Worm (Caenorhabditis elegans) whole organism, L2 larva: ENCODE measurements around the gene K07F5.6.
A peak's percentile ranks its signal among the peaks of the same experiment; 100 is the strongest.

Source experiments
- C34F6.9 ChIP-seq: fragments of 150-350 bp; optimal IDR thresholded peaks from 2 replicates; lab custom pipeline; 2014; ENCODE audit warnings: missing biosample characterization, missing genetic modification characterization
- F13H6.1 ChIP-seq: sonication (generic microtip); optimal IDR thresholded peaks from 2 replicates; lab custom pipeline; 2016; ENCODE audit warnings: missing genetic modification characterization, missing compliant biosample characterization
- Y55F3AM.14 ChIP-seq: fragments of 200-800 bp; sonication (Bioruptor generic); optimal IDR thresholded peaks from 2 replicates; lab custom pipeline; 2018; ENCODE audit warnings: mild to moderate bottlenecking, missing genetic modification characterization, missing compliant biosample characterization
- ZK546.5 ChIP-seq: sonication (generic microtip); optimal IDR thresholded peaks from 2 replicates; lab custom pipeline; 2017; ENCODE audit warnings: missing biosample characterization, missing genetic modification characterization
- alr-1 ChIP-seq: fragments of 150-350 bp; optimal IDR thresholded peaks from 2 replicates; lab custom pipeline; 2014; ENCODE audit warnings: missing biosample characterization, missing genetic modification characterization
- aly-2 ChIP-seq: fragments of 150-350 bp; optimal IDR thresholded peaks from 2 replicates; lab custom pipeline; 2014; ENCODE audit warnings: missing biosample characterization, missing genetic modification characterization
- ama-1 ChIP-seq: fragments of 150-350 bp; optimal IDR thresholded peaks from 2 replicates; lab custom pipeline; 2018; ENCODE audit warnings: inconsistent platforms
- blmp-1 ChIP-seq: sonication (generic microtip); optimal IDR thresholded peaks from 2 replicates; lab custom pipeline; 2017; ENCODE audit warnings: missing genetic modification characterization, mild to moderate bottlenecking, missing compliant biosample characterization, antibody characterized with exemption, moderate library complexity; ENCODE audit not compliant: insufficient read depth
- ceh-16 ChIP-seq: fragments of 150-350 bp; optimal IDR thresholded peaks from 2 replicates; lab custom pipeline; 2014; ENCODE audit warnings: missing biosample characterization, missing genetic modification characterization
- crh-2 ChIP-seq: sonication (generic microtip); optimal IDR thresholded peaks from 2 replicates; lab custom pipeline; 2017; ENCODE audit warnings: missing biosample characterization, missing genetic modification characterization
- egl-27 ChIP-seq: sonication (generic microtip); optimal IDR thresholded peaks from 3 replicates; lab custom pipeline; 2017; ENCODE audit warnings: missing biosample characterization, missing genetic modification reagents, missing genetic modification characterization
- elt-1 ChIP-seq: fragments of 150-350 bp; optimal IDR thresholded peaks from 2 replicates; lab custom pipeline; 2014; ENCODE audit warnings: missing biosample characterization, missing genetic modification characterization
- fos-1 ChIP-seq: fragments of 150-350 bp; optimal IDR thresholded peaks from 2 replicates; lab custom pipeline; 2014; ENCODE audit warnings: missing biosample characterization, missing genetic modification characterization
- lin-11 ChIP-seq: fragments of 150-350 bp; sonication (generic microtip); optimal IDR thresholded peaks from 2 replicates; lab custom pipeline; 2014; ENCODE audit warnings: missing biosample characterization, missing genetic modification characterization, inconsistent platforms, mixed read lengths
- lin-13 ChIP-seq: fragments of 150-350 bp; optimal IDR thresholded peaks from 2 replicates; lab custom pipeline; 2014; ENCODE audit warnings: missing biosample characterization, missing genetic modification reagents, missing genetic modification characterization
- lin-39 ChIP-seq: fragments of 150-350 bp; optimal IDR thresholded peaks from 2 replicates; lab custom pipeline; 2014; ENCODE audit warnings: missing biosample characterization, missing genetic modification reagents, missing genetic modification characterization
- lsy-2 ChIP-seq, 2 experiments: fragments of 150-350 bp in 1 of 2; sonication (generic microtip) in 1 of 2; optimal IDR thresholded peaks; 2 replicates each; lab custom pipeline; 2014 to 2017; ENCODE audit warnings: missing biosample characterization in 2 of 2, missing genetic modification characterization in 2 of 2
- mab-5 ChIP-seq: fragments of 150-350 bp; optimal IDR thresholded peaks from 2 replicates; lab custom pipeline; 2014; ENCODE audit warnings: missing biosample characterization, missing genetic modification characterization
- mbf-1 ChIP-seq: sonication (generic microtip); optimal IDR thresholded peaks from 2 replicates; lab custom pipeline; 2017; ENCODE audit warnings: missing biosample characterization, missing genetic modification characterization
- mdl-1 ChIP-seq, 2 experiments: fragments of 150-350 bp in 1 of 2; sonication (generic microtip) in 1 of 2; optimal IDR thresholded peaks; 2 replicates each; lab custom pipeline; 2017; ENCODE audit warnings: missing biosample characterization in 2 of 2, missing genetic modification characterization in 2 of 2
- nhr-10 ChIP-seq: sonication (generic microtip); optimal IDR thresholded peaks from 2 replicates; lab custom pipeline; 2017; ENCODE audit warnings: missing biosample characterization, missing genetic modification characterization
- nhr-12 ChIP-seq: fragments of 150-350 bp; optimal IDR thresholded peaks from 2 replicates; lab custom pipeline; 2014; ENCODE audit warnings: missing biosample characterization, missing genetic modification characterization
- nhr-129 ChIP-seq: fragments of 150-350 bp; optimal IDR thresholded peaks from 2 replicates; lab custom pipeline; 2014; ENCODE audit warnings: missing biosample characterization, missing genetic modification characterization
- nhr-21 ChIP-seq: fragments of 150-350 bp; optimal IDR thresholded peaks from 2 replicates; lab custom pipeline; 2014; ENCODE audit warnings: missing biosample characterization, missing genetic modification characterization
- nhr-25 ChIP-seq: fragments of 150-350 bp; sonication (generic microtip); optimal IDR thresholded peaks from 3 replicates; lab custom pipeline; 2014; ENCODE audit warnings: missing biosample characterization, missing genetic modification characterization
- peb-1 ChIP-seq: fragments of 150-350 bp; optimal IDR thresholded peaks from 2 replicates; lab custom pipeline; 2014; ENCODE audit warnings: missing biosample characterization, missing genetic modification characterization
- sem-4 ChIP-seq: fragments of 150-350 bp; optimal IDR thresholded peaks from 2 replicates; lab custom pipeline; 2014; ENCODE audit warnings: missing biosample characterization, missing genetic modification reagents, missing genetic modification characterization
- skn-1 ChIP-seq: sonication (generic microtip); optimal IDR thresholded peaks from 2 replicates; lab custom pipeline; 2017; ENCODE audit warnings: missing biosample characterization, missing genetic modification characterization
- snpc-4 ChIP-seq: fragments of 150-350 bp; optimal IDR thresholded peaks from 2 replicates; lab custom pipeline; 2014; ENCODE audit warnings: missing biosample characterization, missing genetic modification characterization
- unc-55 ChIP-seq: fragments of 150-350 bp; sonication (generic microtip); optimal IDR thresholded peaks from 3 replicates; lab custom pipeline; 2014; ENCODE audit warnings: missing biosample characterization, missing genetic modification reagents, missing genetic modification characterization
- unc-62 ChIP-seq: fragments of 150-350 bp; optimal IDR thresholded peaks from 2 replicates; lab custom pipeline; 2014; ENCODE audit warnings: missing biosample characterization, missing genetic modification reagents, missing genetic modification characterization
- zag-1 ChIP-seq: fragments of 150-350 bp; optimal IDR thresholded peaks from 2 replicates; lab custom pipeline; 2014; ENCODE audit warnings: missing biosample characterization, missing genetic modification characterization
- ztf-1 ChIP-seq: fragments of 200-800 bp; sonication (Bioruptor generic); conservative IDR thresholded peaks from 2 replicates; pipeline ENCODE4 v1.3.6; 2022; ENCODE audit warnings: missing genetic modification characterization, missing compliant biosample characterization
- ztf-11 ChIP-seq: sonication (generic microtip); optimal IDR thresholded peaks from 2 replicates; lab custom pipeline; 2017; ENCODE audit warnings: missing biosample characterization, missing genetic modification characterization
- ztf-4 ChIP-seq: fragments of 150-350 bp; optimal IDR thresholded peaks from 2 replicates; lab custom pipeline; 2014; ENCODE audit warnings: missing biosample characterization, missing genetic modification characterization

K07F5.6 gene

DNA sequence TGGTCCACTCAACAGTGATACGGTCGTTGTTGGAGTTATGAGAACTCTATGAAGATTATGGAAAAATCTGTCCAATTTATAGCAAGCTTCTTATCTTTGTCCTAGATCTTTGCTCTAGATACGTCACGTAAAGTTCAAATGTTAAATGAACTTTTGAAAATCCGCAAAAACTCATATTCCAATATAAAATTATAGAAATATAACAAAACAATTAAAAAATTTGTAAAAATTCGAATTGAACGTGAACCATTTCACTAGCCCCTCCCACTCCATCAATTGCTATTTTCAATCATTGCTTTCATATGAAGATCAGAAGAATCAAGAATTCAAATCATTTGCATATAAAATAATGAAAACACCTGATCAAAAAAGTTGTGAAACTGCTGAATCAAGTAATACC is 13.9 kb downstream of the K07F5.6 start, which contains the start of gene kin-21:
kin-21 (plus strand) TSS at position 301 of the 400 bp plus-strand sequence.
- no peak for TF ChIP-seq ama-1 (lab: Kevin White, UChicago)
- no peak for TF ChIP-seq nhr-129 (tag; lab: Kevin White, UChicago)
- TF ChIP-seq egl-27 (tag; lab: Kevin White, UChicago), result no peak
- TF ChIP-seq nhr-21, result no peak
- TF ChIP-seq, all 48 proteins: peak for 0

DNA sequence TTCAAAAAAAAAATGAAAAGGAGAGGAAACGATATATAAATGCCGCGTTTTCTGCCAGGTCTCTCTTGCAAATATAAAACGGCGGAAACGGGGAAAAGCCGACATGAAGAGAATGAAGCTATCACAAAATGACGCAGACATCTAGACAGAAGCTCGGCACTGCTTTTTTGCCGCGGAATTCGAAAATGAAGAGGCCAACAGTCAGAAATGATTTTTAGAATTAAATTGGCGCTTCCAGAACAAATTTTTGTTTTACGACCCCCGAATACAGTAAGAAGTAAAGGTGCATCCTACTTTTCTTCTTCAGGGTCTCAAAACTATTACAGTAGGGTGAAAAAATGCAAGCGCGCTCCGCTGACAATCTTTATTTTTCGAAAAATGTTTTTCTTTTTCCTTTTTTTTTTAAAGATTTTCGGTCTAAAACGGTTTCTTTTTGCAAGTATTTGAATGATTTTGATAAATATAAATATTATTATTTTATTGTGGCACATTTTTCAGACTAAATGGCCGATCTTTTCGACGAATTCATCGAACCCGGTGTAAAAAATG is 21.2 kb downstream of the K07F5.6 start, which contains the start of gene mtr-4:
mtr-4 (plus strand) TSS at position 499 of the 549 bp plus-strand sequence.
- TF ChIP-seq nhr-21, result no peak
- no peak for TF ChIP-seq egl-27 (tag; lab: Kevin White, UChicago)
- no peak for TF ChIP-seq peb-1 (tag; lab: Kevin White, UChicago)
- peak; percentile 44 for TF ChIP-seq fos-1 (tag; lab: Kevin White, UChicago)
- TF ChIP-seq lin-39 (tag; lab: Kevin White, UChicago), result no peak
- peak; percentile 30 for TF ChIP-seq nhr-129 (tag; lab: Kevin White, UChicago)
- TF ChIP-seq crh-2 (tag; lab: Kevin White, UChicago), result no peak
- TF ChIP-seq mbf-1 (tag; lab: Kevin White, UChicago), result no peak
- TF ChIP-seq C34F6.9 (tag; lab: Kevin White, UChicago), result peak; percentile 50
- no peak for TF ChIP-seq alr-1 (tag; lab: Kevin White, UChicago)

DNA sequence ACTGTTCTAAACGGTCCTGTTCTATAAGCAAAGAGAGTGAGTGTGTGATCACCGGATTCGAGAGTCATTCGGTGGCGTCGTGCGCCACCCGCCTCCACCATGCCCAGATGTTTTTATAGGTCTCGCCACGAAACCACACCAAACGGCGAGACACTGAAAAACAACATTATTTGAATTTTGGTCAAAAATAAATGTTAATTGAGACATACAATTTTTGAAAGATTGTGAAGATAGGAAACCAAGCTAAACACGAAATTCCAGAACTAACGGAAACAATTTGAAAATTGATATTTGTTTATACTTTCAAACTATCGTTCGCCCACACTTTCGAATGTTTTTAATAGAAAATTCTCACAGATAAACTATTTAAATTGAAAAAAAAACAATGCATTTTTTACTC is 22.0 kb downstream of the K07F5.6 start, which contains the start of gene catp-6:
catp-6 (minus strand) TSS at position 101 of the 400 bp plus-strand sequence.
- TF ChIP-seq aly-2 (tag; lab: Kevin White, UChicago) (no peak), C34F6.9 (tag; lab: Kevin White, UChicago) (no peak), blmp-1 (tag; lab: Kevin White, UChicago) (no peak), unc-62 (GFP tag; lab: Kevin White, UChicago) (no peak), nhr-25 (tag; lab: Kevin White, UChicago) (no peak), sem-4 (no peak), ztf-4 (tag; lab: Kevin White, UChicago) (no peak)
- TF ChIP-seq, all 48 proteins: peak for 0

DNA sequence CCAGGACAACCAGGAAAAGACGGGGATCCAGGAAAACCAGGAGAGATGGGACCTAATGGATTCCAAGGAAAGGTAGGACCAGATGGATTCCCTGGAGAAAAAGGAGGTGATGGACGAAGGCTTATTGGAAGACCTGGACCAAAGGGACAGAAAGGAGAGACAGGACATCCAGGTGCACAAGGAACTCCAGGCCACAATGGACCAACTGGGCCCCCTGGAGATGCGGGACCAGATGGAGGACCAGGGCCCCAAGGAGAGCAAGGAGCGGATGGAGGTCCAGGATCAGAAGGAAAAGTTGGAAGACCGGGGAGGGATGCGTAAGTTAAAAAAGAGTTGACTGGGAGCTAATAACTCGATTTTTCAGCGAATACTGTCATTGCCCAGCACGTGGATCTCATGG is 23.9 kb downstream of the K07F5.6 start:
- TF ChIP-seq F13H6.1 (tag; lab: Kevin White, UChicago) (no peak), zag-1 (no peak), snpc-4 (tag; lab: Kevin White, UChicago) (no peak), ztf-11 (tag; lab: Kevin White, UChicago) (no peak), nhr-25 (tag; lab: Kevin White, UChicago) (no peak), sem-4 (no peak), fos-1 (tag; lab: Kevin White, UChicago) (no peak), lin-11 (tag; lab: Kevin White, UChicago) (no peak), egl-27 (tag; lab: Kevin White, UChicago) (no peak), ceh-16 (tag; lab: Kevin White, UChicago) (no peak), lin-13 (GFP tag; lab: Kevin White, UChicago) (no peak), mbf-1 (tag; lab: Kevin White, UChicago) (no peak), unc-55 (no peak), alr-1 (tag; lab: Kevin White, UChicago) (no peak), skn-1 (tag; lab: Kevin White, UChicago) (no peak), ztf-1 (GFP tag; lab: Robert Waterston, UW) (no peak), mdl-1 (tag; optimal IDR thresholded peaks at IDR 0.05; lab: Kevin White, UChicago) (no peak), nhr-12 (tag; lab: Kevin White, UChicago) (no peak), elt-1 (no peak), lsy-2 (tag; optimal IDR thresholded peaks at IDR 0.05; lab: Kevin White, UChicago) (no peak)

DNA sequence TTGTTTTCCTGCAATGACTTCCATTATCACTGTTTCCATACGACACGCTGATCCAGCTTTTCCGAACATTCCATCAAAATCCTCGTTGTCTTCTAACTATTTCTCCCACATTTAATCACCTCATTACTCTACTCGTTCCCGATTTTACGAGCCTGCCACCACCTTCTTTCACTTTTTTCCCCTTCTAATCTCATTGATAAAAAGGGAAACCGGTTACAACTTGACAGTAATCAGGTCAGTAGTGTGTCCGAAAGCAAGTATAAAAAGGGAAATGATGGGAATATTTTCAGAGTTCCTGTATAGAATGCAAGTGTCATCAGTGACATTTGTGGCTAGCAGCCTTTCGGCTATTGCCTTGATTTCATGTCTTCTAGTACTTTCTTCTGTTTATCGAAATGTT is 24.9 kb downstream of the K07F5.6 start, which contains the start of gene col-123:
col-123 (plus strand) TSS at position 301 of the 400 bp plus-strand sequence.
- TF ChIP-seq aly-2 (tag; lab: Kevin White, UChicago) (no peak), ZK546.5 (tag; lab: Kevin White, UChicago) (no peak), mdl-1 (tag; optimal IDR thresholded peaks at IDR 0.05; lab: Kevin White, UChicago) (no peak), ama-1 (lab: Kevin White, UChicago) (no peak), lin-13 (GFP tag; lab: Kevin White, UChicago) (no peak), mbf-1 (tag; lab: Kevin White, UChicago) (no peak), nhr-129 (tag; lab: Kevin White, UChicago) (no peak), C34F6.9 (tag; lab: Kevin White, UChicago) (no peak), mab-5 (tag; lab: Kevin White, UChicago) (no peak), Y55F3AM.14 (GFP tag; lab: Kevin White, UChicago) (no peak), blmp-1 (tag; lab: Kevin White, UChicago) (no peak), lin-11 (tag; lab: Kevin White, UChicago) (no peak), nhr-10 (tag; lab: Kevin White, UChicago) (no peak)
